Worm (Caenorhabditis elegans): ENCODE measurements around the gene mig-15.

Gene mig-15

ce11 chrX:10412425-10412824, 16.0 kb downstream of the mig-15 start, which contains the start of gene acr-8:
acr-8 (plus strand) TSS chrX:10412725.
- TF ChIP-seq mab-5 (tag; optimal IDR thresholded peaks at IDR 0.05) (no peak), unc-62 (GFP tag; optimal IDR thresholded peaks at IDR 0.05) (no peak), snpc-4 (tag; optimal IDR thresholded peaks at IDR 0.05) (no peak), tbx-8 (GFP tag; optimal IDR thresholded peaks at IDR 0.05) (no peak), ceh-83 (GFP tag; optimal IDR thresholded peaks at IDR 0.05) (no peak), sem-2 (GFP tag; optimal IDR thresholded peaks at IDR 0.05) (no peak), blmp-1 (tag; optimal IDR thresholded peaks at IDR 0.05) (no peak)

- TF ChIP-seq ceh-43 (GFP tag; optimal IDR thresholded peaks at IDR 0.05): no peak
- peak; percentile 80 for TF ChIP-seq unc-120 (tag; optimal IDR thresholded peaks at IDR 0.05; ENCODE audit: poor library complexity, severe bottlenecking)
- TF ChIP-seq unc-62 (GFP tag; optimal IDR thresholded peaks at IDR 0.05): peak; percentile 96
These were observed 17.9 kb downstream of the mig-15 start for ce11 chrX:10410539-10410938.

- TF ChIP-seq nhr-28 (tag; optimal IDR thresholded peaks at IDR 0.05) (no peak), lin-13 (tag; optimal IDR thresholded peaks at IDR 0.05) (no peak), mls-2 (tag; optimal IDR thresholded peaks at IDR 0.05) (no peak), sem-2 (GFP tag; optimal IDR thresholded peaks at IDR 0.05) (no peak), flh-1 (GFP tag; optimal IDR thresholded peaks at IDR 0.05) (no peak), tbx-8 (GFP tag; optimal IDR thresholded peaks at IDR 0.05) (no peak), snpc-4 (tag; optimal IDR thresholded peaks at IDR 0.05) (no peak)
These were observed 21.6 kb downstream of the mig-15 start, which contains the start of gene ZC504.1 for ce11 chrX:10406850-10407249. ZC504.1 (plus strand) TSS chrX:10407150.

ce11 chrX:10406203-10406602, 22.3 kb downstream of the mig-15 start, which contains the start of gene gur-3:
gur-3 (minus strand) TSS chrX:10406303.
- TF ChIP-seq ceh-83 (GFP tag; optimal IDR thresholded peaks at IDR 0.05): no peak
- no peak for TF ChIP-seq M03D4.4 (tag; optimal IDR thresholded peaks at IDR 0.05)
- no peak for TF ChIP-seq snpc-4 (tag; optimal IDR thresholded peaks at IDR 0.05)
- no peak for TF ChIP-seq lin-13 (tag; optimal IDR thresholded peaks at IDR 0.05)
- no peak for TF ChIP-seq ceh-39 (tag; optimal IDR thresholded peaks at IDR 0.05)
- TF ChIP-seq elt-3 (tag; optimal IDR thresholded peaks at IDR 0.05): no peak
- TF ChIP-seq mls-2 (tag; optimal IDR thresholded peaks at IDR 0.05): no peak
- TF ChIP-seq drap-1 (GFP tag; optimal IDR thresholded peaks at IDR 0.05): no peak
- TF ChIP-seq unc-62 (GFP tag; optimal IDR thresholded peaks at IDR 0.05): no peak
- no peak for TF ChIP-seq blmp-1 (tag; optimal IDR thresholded peaks at IDR 0.05)
- no peak for TF ChIP-seq pha-4 (tag; optimal IDR thresholded peaks at IDR 0.05)
- TF ChIP-seq nhr-2 (tag; optimal IDR thresholded peaks at IDR 0.05): no peak
- no peak for TF ChIP-seq bed-3 (GFP tag; optimal IDR thresholded peaks at IDR 0.05)
- no peak for TF ChIP-seq sem-2 (GFP tag; optimal IDR thresholded peaks at IDR 0.05)
- no peak for TF ChIP-seq mep-1 (tag; optimal IDR thresholded peaks at IDR 0.05)
- no peak for TF ChIP-seq ces-1 (GFP tag; optimal IDR thresholded peaks at IDR 0.05)
- TF ChIP-seq nhr-28 (tag; optimal IDR thresholded peaks at IDR 0.05): no peak

ce11 chrX:10404051-10404450, 24.4 kb downstream of the mig-15 start:
- TF ChIP-seq ceh-83 (GFP tag; optimal IDR thresholded peaks at IDR 0.05): no peak
- TF ChIP-seq blmp-1 (tag; optimal IDR thresholded peaks at IDR 0.05): no peak
- no peak for TF ChIP-seq nhr-237 (tag; optimal IDR thresholded peaks at IDR 0.05)
- TF ChIP-seq M03D4.4 (tag; optimal IDR thresholded peaks at IDR 0.05): no peak
- TF ChIP-seq flh-1 (GFP tag; optimal IDR thresholded peaks at IDR 0.05): no peak
- TF ChIP-seq nhr-12 (tag; optimal IDR thresholded peaks at IDR 0.05): no peak
- TF ChIP-seq nhr-76 (tag; optimal IDR thresholded peaks at IDR 0.05): no peak
- no peak for TF ChIP-seq mab-5 (tag; optimal IDR thresholded peaks at IDR 0.05)
- no peak for TF ChIP-seq ham-2 (GFP tag; optimal IDR thresholded peaks at IDR 0.05)
- no peak for TF ChIP-seq unc-62 (GFP tag; optimal IDR thresholded peaks at IDR 0.05)

DNA sequence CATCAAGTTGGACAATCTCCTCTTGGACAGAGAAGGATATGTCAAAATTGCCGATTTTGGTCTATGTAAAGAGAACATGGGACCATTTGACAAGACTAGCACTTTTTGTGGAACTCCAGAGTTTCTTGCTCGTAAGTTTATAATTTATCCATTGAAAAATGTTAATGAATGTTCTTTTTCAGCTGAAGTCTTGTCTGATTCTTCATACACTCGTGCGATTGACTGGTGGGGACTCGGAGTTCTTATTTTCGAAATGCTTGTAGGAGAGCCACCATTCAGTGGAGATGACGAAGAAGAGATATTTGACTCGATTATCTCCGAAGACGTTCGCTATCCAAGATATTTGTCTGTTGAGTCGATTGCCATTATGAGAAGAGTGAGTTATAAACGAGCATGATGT, 27.3 kb downstream of the mig-15 start:
- TF ChIP-seq nhr-28 (tag; optimal IDR thresholded peaks at IDR 0.05) (no peak), ces-1 (GFP tag; optimal IDR thresholded peaks at IDR 0.05) (peak; percentile 16)

- no peak for TF ChIP-seq nhr-2 (tag; optimal IDR thresholded peaks at IDR 0.05)
- TF ChIP-seq cnd-1 (tag; optimal IDR thresholded peaks at IDR 0.05): peak; percentile 39
- TF ChIP-seq drap-1 (GFP tag; optimal IDR thresholded peaks at IDR 0.05): peak; percentile 13
- TF ChIP-seq ceh-83 (GFP tag; optimal IDR thresholded peaks at IDR 0.05): peak; percentile 50
These were observed 31.8 kb downstream of the mig-15 start, which contains the start of gene pkn-1 for ce11 chrX:10396509-10397292. pkn-1 (plus strand) TSS chrX:10397242.
